Worm (Caenorhabditis elegans) whole organism, midembryonic: ENCODE measurements around the gene tag-131.

Source experiments
- T22C8.4 ChIP-seq: fragments of 200-800 bp; sonication (Bioruptor generic); IDR thresholded peaks from 2 replicates; pipeline ENCODE4 v1.3.6; 2022; ENCODE audit warnings: missing genetic modification characterization, missing compliant biosample characterization
- cog-1 ChIP-seq: sonication (generic microtip); optimal IDR thresholded peaks from 2 replicates; lab custom pipeline; 2016; ENCODE audit warnings: missing genetic modification characterization, missing compliant biosample characterization
- flt-1 ChIP-seq: fragments of 200-800 bp; sonication (Bioruptor generic); IDR thresholded peaks from 2 replicates; pipeline ENCODE4 v1.3.6; 2022; ENCODE audit warnings: missing genetic modification characterization, missing compliant biosample characterization
- ref-1 ChIP-seq: fragments of 200-800 bp; sonication (Bioruptor generic); conservative IDR thresholded peaks from 2 replicates; pipeline ENCODE4 v1.3.6; 2022; ENCODE audit warnings: missing genetic modification reagents, missing genetic modification characterization, missing compliant biosample characterization
- ztf-23 ChIP-seq: fragments of 200-800 bp; sonication (Bioruptor generic); IDR thresholded peaks from 2 replicates; pipeline ENCODE4 v1.3.6; 2022; ENCODE audit warnings: missing genetic modification reagents, missing genetic modification characterization, missing compliant biosample characterization

- TF ChIP-seq ref-1 (GFP tag; lab: Robert Waterston, UW) (no peak), flt-1 (GFP tag; lab: Robert Waterston, UW) (no peak), T22C8.4 (GFP tag; lab: Robert Waterston, UW) (no peak), cog-1 (tag; lab: Kevin White, UChicago) (no peak), ztf-23 (GFP tag; lab: Robert Waterston, UW) (no peak)
These were observed 32.8 kb upstream of the tag-131 start for ce11 chrIII:4284732-4285165.
